Fruit fly (Drosophila melanogaster): ENCODE data around the gene sog.

sog gene

DNA sequence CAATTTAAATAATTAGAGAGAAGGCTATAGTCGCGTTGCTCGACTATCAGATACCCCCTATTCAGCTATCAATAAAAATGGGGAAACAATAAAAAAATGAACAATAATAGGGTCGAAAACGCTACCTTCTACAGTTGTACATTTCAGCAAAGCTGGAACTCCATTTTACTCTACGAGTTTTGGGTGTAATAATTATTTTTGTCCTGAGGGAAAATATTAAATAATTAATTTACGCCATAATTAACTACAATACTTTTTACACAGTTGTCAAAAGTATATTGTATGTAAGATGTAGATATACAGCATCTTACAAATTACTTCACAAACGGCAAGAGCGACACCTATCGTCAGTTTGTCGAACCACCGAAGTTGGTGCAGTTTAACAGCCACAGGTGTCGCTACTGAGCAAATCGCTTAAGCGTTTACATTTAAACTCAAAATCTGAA, 20.2 kb upstream of the sog start (continued):
- TF ChIP-seq hkb (optimal IDR thresholded peaks at IDR 0.05) (no peak), hkb (GFP tag; IDR thresholded peaks at IDR 0.05) (no peak), CG18011 (GFP tag; optimal IDR thresholded peaks at IDR 0.05) (no peak), otp (GFP tag; IDR thresholded peaks at IDR 0.05) (0 out of 3 replicates have a peak, but pooled peaks have one; percentile 35), Usf (GFP tag; optimal IDR thresholded peaks at IDR 0.05) (no peak), CG2678 (tag; optimal IDR thresholded peaks at IDR 0.05) (no peak), CG14441 (GFP tag; IDR thresholded peaks at IDR 0.05) (peak; percentile 41; the same call in 1 of the 2 replicates), Abd-B (GFP tag; optimal IDR thresholded peaks at IDR 0.05) (no peak), ro (GFP tag; IDR thresholded peaks at IDR 0.05) (no peak), so (GFP tag; IDR thresholded peaks at IDR 0.05) (no peak), slou (GFP tag; optimal IDR thresholded peaks at IDR 0.05) (no peak), chif (GFP tag; optimal IDR thresholded peaks at IDR 0.05) (peak in 1 of 2 experiments; percentile 48), bigmax (GFP tag; optimal IDR thresholded peaks at IDR 0.05) (no peak), CG30403 (GFP tag; optimal IDR thresholded peaks at IDR 0.05) (peak; percentile 51), bab2 (GFP tag; optimal IDR thresholded peaks at IDR 0.05) (no peak), CG32767 (GFP tag; IDR thresholded peaks at IDR 0.05) (no peak), CG34422 (GFP tag; IDR thresholded peaks at IDR 0.05) (peak; percentile 61; the same call in 2 of the 3 replicates), NC2β (GFP tag; optimal IDR thresholded peaks at IDR 0.05) (no peak), vvl (GFP tag; IDR thresholded peaks at IDR 0.05) (peak; percentile 60; the same call in 1 of the 2 replicates), cato (GFP tag; optimal IDR thresholded peaks at IDR 0.05; ENCODE audit: borderline replicate concordance) (no peak), jigr1 (GFP tag; IDR thresholded peaks at IDR 0.05) (no peak), CG8944 (GFP tag; optimal IDR thresholded peaks at IDR 0.05) (no peak), unc-4 (GFP tag; IDR thresholded peaks at IDR 0.05; ENCODE audit: partially characterized antibody) (no peak), Opbp (GFP tag; IDR thresholded peaks at IDR 0.05; ENCODE audit: partially characterized antibody) (no peak), GATAe (GFP tag; conservative IDR thresholded peaks at IDR 0.05) (no peak), chm (GFP tag; IDR thresholded peaks at IDR 0.05) (no peak), CG8359 (GFP tag; optimal IDR thresholded peaks at IDR 0.05; ENCODE audit: borderline replicate concordance) (no peak), cas (GFP tag; IDR thresholded peaks at IDR 0.05) (no peak), Ravus (GFP tag; IDR thresholded peaks at IDR 0.05) (no peak), CG12744 (GFP tag; optimal IDR thresholded peaks at IDR 0.05) (no peak), slp2 (GFP tag; optimal IDR thresholded peaks at IDR 0.05) (no peak), CG13624 (GFP tag; optimal IDR thresholded peaks at IDR 0.05) (peak; percentile 4), emc (GFP tag; optimal IDR thresholded peaks at IDR 0.05) (peak; percentile 2), ara (GFP tag; IDR thresholded peaks at IDR 0.05) (peak; percentile 23; the same call in 1 of the 2 replicates), sd (tag; optimal IDR thresholded peaks at IDR 0.05) (no peak), Atf-2 (GFP tag; optimal IDR thresholded peaks at IDR 0.05) (no peak), ase (GFP tag; IDR thresholded peaks at IDR 0.05) (peak; percentile 46; the same call in 1 of the 3 replicates), trem (tag; optimal IDR thresholded peaks at IDR 0.05) (peak; percentile 9), toy (GFP tag; IDR thresholded peaks at IDR 0.05) (no peak), Oli (tag; optimal IDR thresholded peaks at IDR 0.05) (peak; percentile 13), CG3838 (GFP tag; optimal IDR thresholded peaks at IDR 0.05) (no peak), Poxn (GFP tag; IDR thresholded peaks at IDR 0.05) (no peak), CG15011 (GFP tag; optimal IDR thresholded peaks at IDR 0.05) (no peak), CG15073 (GFP tag; optimal IDR thresholded peaks at IDR 0.05) (no peak), klu (GFP tag; IDR thresholded peaks at IDR 0.05) (no peak), sob (GFP tag; IDR thresholded peaks at IDR 0.05) (no peak), Doc2 (GFP tag; IDR thresholded peaks at IDR 0.05) (no peak), gsb (GFP tag; IDR thresholded peaks at IDR 0.05) (no peak), Dip2 (GFP tag; IDR thresholded peaks at IDR 0.05) (no peak), schlank (tag; optimal IDR thresholded peaks at IDR 0.05) (no peak), pho (GFP tag; optimal IDR thresholded peaks at IDR 0.05) (no peak), CG9932 (GFP tag; IDR thresholded peaks at IDR 0.05) (peak; percentile 59; the same call in 1 of the 2 replicates), ash1 (GFP tag; optimal IDR thresholded peaks at IDR 0.05) (no peak)
